Worm (Caenorhabditis elegans) whole organism, early embryonic: ENCODE data around the gene scl-2.

ENCODE experiments used
- F13C5.2 ChIP-seq: sonication (generic microtip); optimal IDR thresholded peaks from 2 replicates; lab custom pipeline; 2017; ENCODE audit warnings: mild to moderate bottlenecking, missing genetic modification characterization, inconsistent platforms, missing compliant biosample characterization
- aly-1 ChIP-seq: sonication (generic microtip); optimal IDR thresholded peaks from 2 replicates; lab custom pipeline; 2016; ENCODE audit warnings: missing genetic modification characterization, missing compliant biosample characterization
- ama-1 ChIP-seq: fragments of 150-350 bp; optimal IDR thresholded peaks from 2 replicates; lab custom pipeline; 2014
- ceh-13 ChIP-seq: fragments of 200-800 bp; sonication (Bioruptor generic); optimal IDR thresholded peaks from 2 replicates; lab custom pipeline; 2018; ENCODE audit warnings: mild to moderate bottlenecking, missing genetic modification characterization, missing compliant biosample characterization
- ceh-36 ChIP-seq: sonication (generic microtip); optimal IDR thresholded peaks from 2 replicates; lab custom pipeline; 2016; ENCODE audit warnings: missing genetic modification characterization, inconsistent platforms, missing compliant biosample characterization
- ets-7 ChIP-seq: sonication (generic microtip); optimal IDR thresholded peaks from 2 replicates; lab custom pipeline; 2016; ENCODE audit warnings: missing genotype, missing genetic modification characterization, missing compliant biosample characterization
- flt-1 ChIP-seq: fragments of 200-800 bp; sonication (Bioruptor generic); IDR thresholded peaks from 2 replicates; pipeline ENCODE4 v1.3.6; 2022; ENCODE audit warnings: missing genetic modification characterization, missing compliant biosample characterization
- hmg-4 ChIP-seq: fragments of 200-800 bp; sonication (Bioruptor generic); optimal IDR thresholded peaks from 2 replicates; lab custom pipeline; 2018; ENCODE audit warnings: mild to moderate bottlenecking, missing genetic modification characterization, missing compliant biosample characterization
- hnd-1 ChIP-seq: sonication (generic microtip); optimal IDR thresholded peaks from 2 replicates; lab custom pipeline; 2016; ENCODE audit warnings: missing genetic modification characterization, missing compliant biosample characterization
- pes-1 ChIP-seq: fragments of 200-800 bp; sonication (Bioruptor generic); IDR thresholded peaks from 2 replicates; pipeline ENCODE4 v1.3.6; 2022; ENCODE audit warnings: missing genetic modification reagents, missing genetic modification characterization, missing compliant biosample characterization
- scrt-1 ChIP-seq: fragments of 200-800 bp; sonication (Bioruptor generic); IDR thresholded peaks from 2 replicates; pipeline ENCODE4 v1.3.6; 2022; ENCODE audit warnings: missing genetic modification characterization, missing compliant biosample characterization
- sea-1 ChIP-seq: fragments of 200-800 bp; sonication (Bioruptor generic); conservative IDR thresholded peaks from 2 replicates; pipeline ENCODE4 v1.3.6; 2022; ENCODE audit warnings: missing genetic modification characterization, missing compliant biosample characterization
- tbx-11 ChIP-seq: fragments of 200-800 bp; sonication (Bioruptor generic); IDR thresholded peaks from 2 replicates; pipeline ENCODE4 v1.3.6; 2022; ENCODE audit warnings: missing genetic modification characterization, missing compliant biosample characterization
- tbx-37 ChIP-seq: fragments of 200-800 bp; sonication (Bioruptor generic); conservative IDR thresholded peaks from 2 replicates; pipeline ENCODE4 v1.3.6; 2022; ENCODE audit warnings: missing genetic modification reagents, missing genetic modification characterization, missing compliant biosample characterization

- TF ChIP-seq ama-1: no peak
- TF ChIP-seq sea-1 (GFP tag; lab: Robert Waterston, UW): 0 out of 2 replicates have a peak, but pooled peaks have one; percentile 18
- no peak for TF ChIP-seq ets-7 (tag; lab: Kevin White, UChicago)
- no peak for TF ChIP-seq hnd-1
- TF ChIP-seq ceh-36 (tag; lab: Kevin White, UChicago): no peak
- TF ChIP-seq scrt-1 (GFP tag; lab: Robert Waterston, UW): no peak
- TF ChIP-seq flt-1 (GFP tag; lab: Robert Waterston, UW): no peak
- TF ChIP-seq F13C5.2 (tag; lab: Kevin White, UChicago): no peak
- peak; percentile 16 for TF ChIP-seq hmg-4 (GFP tag; lab: Kevin White, UChicago)
- no peak for TF ChIP-seq tbx-37
- no peak for TF ChIP-seq tbx-11 (GFP tag; lab: Robert Waterston, UW)
- TF ChIP-seq pes-1 (GFP tag; lab: Robert Waterston, UW): no peak
- no peak for TF ChIP-seq ceh-13 (GFP tag; lab: Kevin White, UChicago)
- TF ChIP-seq aly-1: no peak
These were observed 29.5 kb upstream of the scl-2 start for ce11 chrIV:13027801-13028641.
